Worm (Caenorhabditis elegans) whole organism, early embryonic: ENCODE results near the gene C06C6.7.

ENCODE experiments used
- ceh-36 ChIP-seq: sonication (generic microtip); optimal IDR thresholded peaks from 2 replicates; lab custom pipeline; 2016; ENCODE audit warnings: missing genetic modification characterization, inconsistent platforms, missing compliant biosample characterization
- ets-7 ChIP-seq: sonication (generic microtip); optimal IDR thresholded peaks from 2 replicates; lab custom pipeline; 2016; ENCODE audit warnings: missing genotype, missing genetic modification characterization, missing compliant biosample characterization

ce11 chrV:16024300-16024699 lies 32.4 kb downstream of the C06C6.7 start, which contains the start of gene T10C6.6:
- TF ChIP-seq ets-7 (tag; lab: Kevin White, UChicago) (no peak), ceh-36 (tag; lab: Kevin White, UChicago) (no peak)
